Worm (Caenorhabditis elegans): Measurements from ENCODE around the gene srh-193.

ce11 chrV:4299741-4300140, 9.7 kb upstream of the srh-193 start, which contains the start of gene ZC132.3:
- TF ChIP-seq aly-2 (tag; optimal IDR thresholded peaks at IDR 0.05) (no peak), unc-30 (tag; optimal IDR thresholded peaks at IDR 0.05) (no peak), mep-1 (tag; optimal IDR thresholded peaks at IDR 0.05) (no peak), nhr-12 (tag; optimal IDR thresholded peaks at IDR 0.05) (no peak), snpc-4 (tag; optimal IDR thresholded peaks at IDR 0.05) (no peak), elt-2 (tag; optimal IDR thresholded peaks at IDR 0.05) (no peak), lin-13 (GFP tag; optimal IDR thresholded peaks at IDR 0.05) (no peak), blmp-1 (tag; optimal IDR thresholded peaks at IDR 0.05) (no peak), aha-1 (tag; optimal IDR thresholded peaks at IDR 0.05) (no peak), nhr-28 (tag; optimal IDR thresholded peaks at IDR 0.05) (no peak), tbx-2 (tag; optimal IDR thresholded peaks at IDR 0.05) (no peak), pqm-1 (tag; optimal IDR thresholded peaks at IDR 0.05) (no peak)

Measured in whole organism, L1 larva.